Worm (Caenorhabditis elegans) whole organism, L4 larva: ENCODE data around the gene ddo-2.

Source experiments
- F10B5.3 ChIP-seq: sonication (generic microtip); optimal IDR thresholded peaks from 2 replicates; lab custom pipeline; 2016; ENCODE audit warnings: mild to moderate bottlenecking, missing genetic modification characterization, missing compliant biosample characterization
- F37D6.2 ChIP-seq: sonication (generic microtip); optimal IDR thresholded peaks from 2 replicates; lab custom pipeline; 2016; ENCODE audit warnings: mild to moderate bottlenecking, missing genetic modification characterization, missing compliant biosample characterization
- F49E8.2 ChIP-seq: sonication (generic microtip); optimal IDR thresholded peaks from 2 replicates; lab custom pipeline; 2016; ENCODE audit warnings: missing compliant biosample characterization, mild to moderate bottlenecking, missing genetic modification characterization, borderline replicate concordance
- T20F7.1 ChIP-seq: fragments of 200-800 bp; sonication (Bioruptor generic); optimal IDR thresholded peaks from 2 replicates; lab custom pipeline; 2018; ENCODE audit warnings: mild to moderate bottlenecking, missing genetic modification characterization, missing compliant biosample characterization
- T26A8.4 ChIP-seq: fragments of 200-800 bp; sonication (Bioruptor generic); IDR thresholded peaks from 2 replicates; pipeline ENCODE4 v1.3.6; 2022; ENCODE audit warnings: missing genetic modification characterization, missing compliant biosample characterization
- Y48G9A.11 ChIP-seq: fragments of 200-800 bp; sonication (Bioruptor generic); IDR thresholded peaks from 2 replicates; pipeline ENCODE4 v1.3.6; 2022; ENCODE audit warnings: missing genetic modification reagents, missing genetic modification characterization, missing compliant biosample characterization
- Y5F2A.4 ChIP-seq: fragments of 200-800 bp; sonication (Bioruptor generic); optimal IDR thresholded peaks from 2 replicates; lab custom pipeline; 2018; ENCODE audit warnings: mild to moderate bottlenecking, missing genetic modification characterization, missing compliant biosample characterization
- ZK546.5 ChIP-seq, 2 experiments: sonication (generic microtip); optimal IDR thresholded peaks; 2 replicates each; lab custom pipeline; 2017; ENCODE audit warnings: missing biosample characterization in 2 of 2, missing genetic modification characterization in 2 of 2
- ceh-20 ChIP-seq: fragments of 200-800 bp; sonication (Bioruptor generic); IDR thresholded peaks from 2 replicates; pipeline ENCODE4 v1.3.6; 2022; ENCODE audit warnings: missing genetic modification reagents, missing genetic modification characterization, missing compliant biosample characterization
- ceh-32 ChIP-seq: sonication (generic microtip); optimal IDR thresholded peaks from 2 replicates; lab custom pipeline; 2016; ENCODE audit warnings: mild to moderate bottlenecking, missing genetic modification characterization, missing compliant biosample characterization; ENCODE audit not compliant: poor library complexity
- ceh-44 ChIP-seq: fragments of 200-800 bp; sonication (Bioruptor generic); IDR thresholded peaks from 2 replicates; pipeline ENCODE4 v1.3.6; 2022; ENCODE audit warnings: missing genetic modification reagents, missing genetic modification characterization, missing compliant biosample characterization
- ceh-62 ChIP-seq: sonication (generic microtip); optimal IDR thresholded peaks from 2 replicates; lab custom pipeline; 2017; ENCODE audit warnings: missing biosample characterization, missing genetic modification characterization
- cey-2 ChIP-seq: sonication (generic microtip); optimal IDR thresholded peaks from 3 replicates; lab custom pipeline; 2017; ENCODE audit warnings: missing genetic modification characterization, mild to moderate bottlenecking, missing compliant biosample characterization, antibody characterized with exemption, borderline replicate concordance; ENCODE audit not compliant: insufficient read depth
- daf-16 ChIP-seq, 3 experiments: sonication (generic microtip); optimal IDR thresholded peaks; 2 replicates each; lab custom pipeline; 2016 to 2017; ENCODE audit warnings: missing genetic modification characterization in 3 of 3, missing genetic modification reagents in 3 of 3, mild to moderate bottlenecking in 2 of 3, missing compliant biosample characterization in 2 of 3, missing biosample characterization in 1 of 3, moderate library complexity in 1 of 3
- dmd-6 ChIP-seq: fragments of 200-800 bp; sonication (Bioruptor generic); IDR thresholded peaks from 2 replicates; pipeline ENCODE4 v1.3.6; 2022; ENCODE audit warnings: missing genetic modification reagents, missing genetic modification characterization, missing compliant biosample characterization
- dmd-9 ChIP-seq: fragments of 200-800 bp; sonication (Bioruptor generic); IDR thresholded peaks from 2 replicates; pipeline ENCODE4 v1.3.6; 2022; ENCODE audit warnings: missing genetic modification reagents, missing genetic modification characterization, missing compliant biosample characterization
- dpl-1 ChIP-seq: fragments of 150-350 bp; optimal IDR thresholded peaks from 2 replicates; lab custom pipeline; 2014; ENCODE audit warnings: missing biosample characterization, missing genetic modification reagents, missing genetic modification characterization
- egl-27 ChIP-seq: sonication (generic microtip); optimal IDR thresholded peaks from 3 replicates; lab custom pipeline; 2017; ENCODE audit warnings: missing biosample characterization, missing genetic modification reagents, missing genetic modification characterization
- egl-43 ChIP-seq: fragments of 200-800 bp; sonication (Bioruptor generic); IDR thresholded peaks from 2 replicates; pipeline ENCODE4 v1.3.6; 2022; ENCODE audit warnings: missing genetic modification reagents, missing genetic modification characterization, missing compliant biosample characterization
- fos-1 ChIP-seq: fragments of 150-350 bp; optimal IDR thresholded peaks from 2 replicates; lab custom pipeline; 2014; ENCODE audit warnings: missing biosample characterization, missing genetic modification characterization
- hif-1 ChIP-seq, 2 experiments: sonication (generic microtip); optimal IDR thresholded peaks; 2 replicates each; lab custom pipeline; 2016 to 2017; ENCODE audit warnings: missing compliant biosample characterization in 2 of 2, missing genetic modification characterization in 2 of 2, missing genetic modification reagents in 2 of 2, missing genotype in 2 of 2, mild to moderate bottlenecking in 1 of 2
- hmg-1.1 ChIP-seq: fragments of 200-800 bp; sonication (Bioruptor generic); IDR thresholded peaks from 2 replicates; pipeline ENCODE4 v1.3.6; 2022; ENCODE audit warnings: missing genetic modification reagents, missing genetic modification characterization, missing compliant biosample characterization
- lin-1 ChIP-seq: fragments of 200-800 bp; sonication (Bioruptor generic); IDR thresholded peaks from 2 replicates; pipeline ENCODE4 v1.3.6; 2022; ENCODE audit warnings: missing genetic modification reagents, missing genetic modification characterization, missing compliant biosample characterization
- lin-13 ChIP-seq: fragments of 150-350 bp; optimal IDR thresholded peaks from 2 replicates; lab custom pipeline; 2014; ENCODE audit warnings: missing biosample characterization, missing genetic modification reagents, missing genetic modification characterization
- lin-29 ChIP-seq: fragments of 200-800 bp; sonication (Bioruptor generic); IDR thresholded peaks from 2 replicates; pipeline ENCODE4 v1.3.6; 2022; ENCODE audit warnings: missing genetic modification reagents, missing genetic modification characterization, missing compliant biosample characterization
- madf-5 ChIP-seq, 2 experiments: fragments of 200-800 bp; sonication (Bioruptor generic); IDR thresholded peaks; 2 replicates each; pipeline ENCODE4 v1.3.6; 2022; ENCODE audit warnings: missing compliant biosample characterization in 2 of 2, missing genetic modification characterization in 2 of 2
- madf-9 ChIP-seq: fragments of 200-800 bp; sonication (Bioruptor generic); conservative IDR thresholded peaks from 2 replicates; pipeline ENCODE4 v1.3.6; 2022; ENCODE audit warnings: missing genetic modification reagents, missing genetic modification characterization, missing compliant biosample characterization
- mdl-1 ChIP-seq, 2 experiments: fragments of 150-350 bp in 1 of 2; sonication (generic microtip) in 1 of 2; optimal IDR thresholded peaks; 2 replicates each; lab custom pipeline; 2014 to 2017; ENCODE audit warnings: missing biosample characterization in 2 of 2, missing genetic modification characterization in 2 of 2
- mdt-29 ChIP-seq: fragments of 200-800 bp; sonication (Bioruptor generic); IDR thresholded peaks from 2 replicates; pipeline ENCODE4 v1.3.6; 2022; ENCODE audit warnings: missing genetic modification reagents, missing genetic modification characterization, missing compliant biosample characterization
- mxl-2 ChIP-seq: fragments of 200-800 bp; sonication (Bioruptor generic); conservative IDR thresholded peaks from 2 replicates; pipeline ENCODE4 v1.3.6; 2022; ENCODE audit warnings: missing genetic modification reagents, missing genetic modification characterization, missing compliant biosample characterization
- nhr-102 ChIP-seq: sonication (generic microtip); optimal IDR thresholded peaks from 2 replicates; lab custom pipeline; 2016; ENCODE audit warnings: mild to moderate bottlenecking, missing genetic modification characterization, moderate library complexity, missing compliant biosample characterization
- nhr-237 ChIP-seq: sonication (generic microtip); optimal IDR thresholded peaks from 2 replicates; lab custom pipeline; 2017; ENCODE audit warnings: missing biosample characterization, missing genetic modification characterization
- nhr-42 ChIP-seq: fragments of 200-800 bp; sonication (Bioruptor generic); IDR thresholded peaks from 2 replicates; pipeline ENCODE4 v1.3.6; 2022; ENCODE audit warnings: missing genetic modification characterization, missing compliant biosample characterization
- nhr-48 ChIP-seq: sonication (generic microtip); optimal IDR thresholded peaks from 2 replicates; lab custom pipeline; 2016; ENCODE audit warnings: mild to moderate bottlenecking, missing genetic modification characterization, missing compliant biosample characterization
- nhr-6 ChIP-seq: fragments of 150-350 bp; optimal IDR thresholded peaks from 2 replicates; lab custom pipeline; 2014; ENCODE audit warnings: missing biosample characterization, missing genetic modification characterization
- nhr-77 ChIP-seq: fragments of 150-350 bp; optimal IDR thresholded peaks from 2 replicates; lab custom pipeline; 2014; ENCODE audit warnings: missing biosample characterization, missing genetic modification characterization
- php-3 ChIP-seq: fragments of 200-800 bp; sonication (Bioruptor generic); IDR thresholded peaks from 2 replicates; pipeline ENCODE4 v1.3.6; 2022; ENCODE audit warnings: missing genetic modification reagents, missing genetic modification characterization, missing compliant biosample characterization
- rbr-2 ChIP-seq: sonication (generic microtip); optimal IDR thresholded peaks from 2 replicates; lab custom pipeline; 2016; ENCODE audit warnings: missing genotype, missing genetic modification characterization, missing compliant biosample characterization
- set-16 ChIP-seq: fragments of 200-800 bp; sonication (Bioruptor generic); IDR thresholded peaks from 2 replicates; pipeline ENCODE4 v1.3.6; 2022; ENCODE audit warnings: missing genetic modification reagents, missing genetic modification characterization, missing compliant biosample characterization
- skn-1 ChIP-seq: fragments of 150-350 bp; optimal IDR thresholded peaks from 2 replicates; lab custom pipeline; 2014; ENCODE audit warnings: missing biosample characterization, missing genetic modification characterization
- snpc-4 ChIP-seq: fragments of 150-350 bp; optimal IDR thresholded peaks from 2 replicates; lab custom pipeline; 2014; ENCODE audit warnings: missing biosample characterization, missing genetic modification characterization
- spr-3 ChIP-seq: fragments of 200-800 bp; sonication (Bioruptor generic); optimal IDR thresholded peaks from 2 replicates; lab custom pipeline; 2018; ENCODE audit warnings: mild to moderate bottlenecking, missing genetic modification characterization, missing compliant biosample characterization
- tra-1 ChIP-seq: fragments of 200-800 bp; sonication (Bioruptor generic); IDR thresholded peaks from 2 replicates; pipeline ENCODE4 v1.3.6; 2022; ENCODE audit warnings: missing genetic modification reagents, missing genetic modification characterization, missing compliant biosample characterization
- unc-62 ChIP-seq, 3 experiments: fragments of 150-350 bp in 1 of 3; sonication (generic microtip); optimal IDR thresholded peaks in 2 of 3; peaks in 1 of 3; 1 replicate in 1 of 3; 2 replicates in 2 of 3; lab custom pipeline; 2014 to 2017; ENCODE audit warnings: missing biosample characterization in 3 of 3, missing genetic modification characterization in 3 of 3, missing genetic modification reagents in 3 of 3, missing genotype in 1 of 3
- vab-7 ChIP-seq: fragments of 200-800 bp; sonication (Bioruptor generic); IDR thresholded peaks from 2 replicates; pipeline ENCODE4 v1.3.6; 2022; ENCODE audit warnings: missing genetic modification reagents, missing genetic modification characterization, missing compliant biosample characterization
- zfp-3 ChIP-seq: fragments of 200-800 bp; sonication (Bioruptor generic); conservative IDR thresholded peaks from 2 replicates; pipeline ENCODE4 v1.3.6; 2022; ENCODE audit warnings: missing genetic modification reagents, missing genetic modification characterization, missing compliant biosample characterization
- zip-2 ChIP-seq: fragments of 150-350 bp; optimal IDR thresholded peaks from 2 replicates; lab custom pipeline; 2014; ENCODE audit warnings: missing biosample characterization, missing genetic modification characterization
- ztf-11 ChIP-seq: fragments of 150-350 bp; optimal IDR thresholded peaks from 2 replicates; lab custom pipeline; 2014; ENCODE audit warnings: missing biosample characterization, missing genetic modification characterization
- ztf-7 ChIP-seq: fragments of 150-350 bp; optimal IDR thresholded peaks from 2 replicates; lab custom pipeline; 2014; ENCODE audit warnings: missing biosample characterization, missing genetic modification characterization

The ddo-2 gene

DNA sequence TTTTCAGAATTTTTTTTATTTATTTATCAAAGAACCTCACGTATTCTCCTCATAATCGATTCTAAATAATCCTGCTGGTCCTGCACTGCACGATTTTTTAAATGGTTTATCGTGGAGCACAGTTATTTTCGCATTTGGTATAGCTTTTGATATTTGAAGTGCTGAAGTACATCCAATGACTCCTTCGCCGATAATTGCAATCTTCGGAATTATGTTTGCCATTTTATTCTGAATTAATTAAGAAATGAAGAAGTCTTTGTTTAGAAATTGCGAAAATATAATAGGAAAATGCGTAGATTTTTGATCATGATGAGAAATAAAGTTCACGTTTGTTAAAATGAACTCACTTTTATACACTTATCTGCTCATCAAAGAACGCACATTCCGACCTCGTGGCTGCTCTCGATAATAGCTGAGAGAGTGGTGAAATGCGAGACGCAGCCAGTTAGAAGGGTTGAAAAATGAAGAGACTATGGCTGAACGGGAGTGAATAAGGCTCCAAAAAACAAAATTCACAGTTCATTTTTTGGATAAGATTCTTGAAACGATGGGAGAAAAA, 621 bp downstream of the ddo-2 start (continued):
- no peak for TF ChIP-seq daf-16 (GFP tag; optimal IDR thresholded peaks at IDR 0.05; lab: Kevin White, UChicago)
- TF ChIP-seq daf-16 (tag; optimal IDR thresholded peaks at IDR 0.05; lab: Kevin White, UChicago) = peak; percentile 62
- TF ChIP-seq Y48G9A.11 (GFP tag; lab: Robert Waterston, UW) = no peak
- no peak for TF ChIP-seq madf-9 (GFP tag; lab: Robert Waterston, UW)
- no peak; the same call in 1 of the 2 replicates for TF ChIP-seq hmg-1.1
- no peak for TF ChIP-seq egl-27 (tag; lab: Kevin White, UChicago)
- TF ChIP-seq snpc-4 (tag; lab: Kevin White, UChicago) = no peak
- TF ChIP-seq mdl-1 (tag; optimal IDR thresholded peaks at IDR 0.05; lab: Kevin White, UChicago) = peak in 1 of 2 experiments; percentile 89
- TF ChIP-seq ceh-32 (tag; lab: Kevin White, UChicago) = no peak
- TF ChIP-seq mdt-29 = no peak
- peak; percentile 52 for TF ChIP-seq nhr-77 (tag; lab: Kevin White, UChicago)
- TF ChIP-seq ztf-7 (tag; lab: Kevin White, UChicago) = no peak
- TF ChIP-seq rbr-2 (tag; lab: Kevin White, UChicago) = no peak
- TF ChIP-seq ZK546.5 (tag; optimal IDR thresholded peaks at IDR 0.05; lab: Kevin White, UChicago) = no peak
- TF ChIP-seq php-3 = no peak
- TF ChIP-seq madf-5 (GFP tag; IDR thresholded peaks at IDR 0.05; lab: Robert Waterston, UW) = no peak
- no peak for TF ChIP-seq nhr-102 (tag; lab: Kevin White, UChicago)
- TF ChIP-seq Y5F2A.4 (GFP tag; lab: Kevin White, UChicago) = no peak
- no peak; the same call in 1 of the 2 replicates for TF ChIP-seq tra-1 (GFP tag; lab: Robert Waterston, UW)
- no peak for TF ChIP-seq zip-2 (tag; lab: Kevin White, UChicago)
- peak in 1 of 2 experiments; percentile 10 for TF ChIP-seq hif-1 (tag; optimal IDR thresholded peaks at IDR 0.05; lab: Kevin White, UChicago)
- no peak for TF ChIP-seq egl-43 (GFP tag; lab: Robert Waterston, UW)
- peak; percentile 50; the same call in 1 of the 2 replicates for TF ChIP-seq ceh-20 (GFP tag; lab: Robert Waterston, UW)
- TF ChIP-seq nhr-6 (tag; lab: Kevin White, UChicago) = peak; percentile 28
- no peak for TF ChIP-seq T20F7.1
- TF ChIP-seq vab-7 (GFP tag; lab: Robert Waterston, UW) = no peak
- TF ChIP-seq nhr-48 (tag; lab: Kevin White, UChicago) = peak; percentile 56
- TF ChIP-seq dmd-6 (GFP tag; lab: Robert Waterston, UW) = peak; percentile 78
- TF ChIP-seq F49E8.2 (tag; lab: Kevin White, UChicago) = no peak
- TF ChIP-seq unc-62 (GFP tag; optimal IDR thresholded peaks at IDR 0.05 in 1 of 2; lab: Kevin White, UChicago) = peak in 1 of 2 experiments; percentile 78
- no peak for TF ChIP-seq unc-62 (tag; optimal IDR thresholded peaks at IDR 0.05; lab: Kevin White, UChicago)
- TF ChIP-seq mxl-2 = peak; percentile 39; the same call in 1 of the 2 replicates
- TF ChIP-seq lin-29 (GFP tag; lab: Robert Waterston, UW) = no peak
- TF ChIP-seq fos-1 (tag; lab: Kevin White, UChicago) = no peak
- no peak for TF ChIP-seq ceh-62
- TF ChIP-seq nhr-237 = no peak
- no peak for TF ChIP-seq set-16 (GFP tag; lab: Robert Waterston, UW)
- no peak for TF ChIP-seq ceh-44 (GFP tag; lab: Robert Waterston, UW)
- TF ChIP-seq zfp-3 (GFP tag; lab: Robert Waterston, UW) = 0 out of 2 replicates have a peak, but pooled peaks have one; percentile 28
- TF ChIP-seq nhr-42 (GFP tag; lab: Robert Waterston, UW) = no peak
- no peak for TF ChIP-seq dmd-9 (GFP tag; lab: Robert Waterston, UW)
- no peak for TF ChIP-seq skn-1 (tag; lab: Kevin White, UChicago)
- TF ChIP-seq lin-13 (GFP tag; lab: Kevin White, UChicago) = no peak
- no peak for TF ChIP-seq lin-1 (GFP tag; lab: Robert Waterston, UW)
- no peak for TF ChIP-seq ztf-11 (tag; lab: Kevin White, UChicago)
- TF ChIP-seq T26A8.4 = peak; percentile 11; the same call in 1 of the 2 replicates
- TF ChIP-seq F10B5.3 (tag; lab: Kevin White, UChicago) = no peak
- no peak for TF ChIP-seq spr-3 (GFP tag; lab: Kevin White, UChicago)
- peak; percentile 24 for TF ChIP-seq dpl-1 (GFP tag; lab: Kevin White, UChicago)
- no peak for TF ChIP-seq cey-2 (tag; lab: Kevin White, UChicago)
- TF ChIP-seq F37D6.2 = no peak
